Worm (Caenorhabditis elegans): ENCODE measurements around the gene C23H3.2.

- TF ChIP-seq klf-2 (GFP tag; conservative IDR thresholded peaks at IDR 0.05) (no peak), flt-1 (GFP tag; IDR thresholded peaks at IDR 0.05) (no peak), ref-1 (GFP tag; conservative IDR thresholded peaks at IDR 0.05) (no peak)
These were observed 15.0 kb upstream of the C23H3.2 start, which contains the start of gene rpt-4 for ce11 chrII:46116-46515.
